Worm (Caenorhabditis elegans) whole organism, L4 larva: ENCODE measurements around the gene zip-12.

Experiments
- F10B5.3 ChIP-seq: sonication (generic microtip); optimal IDR thresholded peaks from 2 replicates; lab custom pipeline; 2016; ENCODE audit warnings: mild to moderate bottlenecking, missing genetic modification characterization, missing compliant biosample characterization
- F44E2.7 ChIP-seq: fragments of 200-800 bp; sonication (Bioruptor generic); IDR thresholded peaks from 2 replicates; pipeline ENCODE4 v2.1.2; 2022; ENCODE audit warnings: missing genetic modification characterization, missing compliant biosample characterization
- F49E8.2 ChIP-seq: sonication (generic microtip); optimal IDR thresholded peaks from 2 replicates; lab custom pipeline; 2016; ENCODE audit warnings: missing compliant biosample characterization, mild to moderate bottlenecking, missing genetic modification characterization, borderline replicate concordance
- R02D3.7 ChIP-seq: fragments of 150-350 bp; sonication (generic microtip); optimal IDR thresholded peaks from 3 replicates; lab custom pipeline; 2014; ENCODE audit warnings: missing biosample characterization, missing genetic modification characterization
- T26A8.4 ChIP-seq: fragments of 200-800 bp; sonication (Bioruptor generic); IDR thresholded peaks from 2 replicates; pipeline ENCODE4 v1.3.6; 2022; ENCODE audit warnings: missing genetic modification characterization, missing compliant biosample characterization
- Y5F2A.4 ChIP-seq: fragments of 200-800 bp; sonication (Bioruptor generic); optimal IDR thresholded peaks from 2 replicates; lab custom pipeline; 2018; ENCODE audit warnings: mild to moderate bottlenecking, missing genetic modification characterization, missing compliant biosample characterization
- Y75B8A.6 ChIP-seq: fragments of 200-800 bp; sonication (Bioruptor generic); IDR thresholded peaks from 2 replicates; pipeline ENCODE4 v1.3.6; 2022; ENCODE audit warnings: missing genetic modification reagents, missing genetic modification characterization, missing compliant biosample characterization
- ZK337.2 ChIP-seq: fragments of 200-800 bp; sonication (Bioruptor generic); IDR thresholded peaks from 2 replicates; pipeline ENCODE4 v1.3.6; 2022; ENCODE audit warnings: missing genetic modification reagents, missing genetic modification characterization, missing compliant biosample characterization
- aha-1 ChIP-seq: fragments of 150-350 bp; peaks from one replicate; lab custom pipeline; 2014; ENCODE audit warnings: missing biosample characterization, missing genetic modification characterization
- aly-2 ChIP-seq: sonication (generic microtip); optimal IDR thresholded peaks from 2 replicates; lab custom pipeline; 2018; ENCODE audit warnings: missing biosample characterization, missing genetic modification characterization
- ama-1 ChIP-seq: fragments of 150-350 bp; optimal IDR thresholded peaks from 2 replicates; lab custom pipeline; 2014; ENCODE audit warnings: inconsistent platforms, mixed read lengths
- attf-4 ChIP-seq: sonication (generic microtip); optimal IDR thresholded peaks from 3 replicates; lab custom pipeline; 2017; ENCODE audit warnings: missing biosample characterization, missing genetic modification characterization
- ceh-32 ChIP-seq: sonication (generic microtip); optimal IDR thresholded peaks from 2 replicates; lab custom pipeline; 2016; ENCODE audit warnings: mild to moderate bottlenecking, missing genetic modification characterization, missing compliant biosample characterization; ENCODE audit not compliant: poor library complexity
- ceh-62 ChIP-seq: sonication (generic microtip); optimal IDR thresholded peaks from 2 replicates; lab custom pipeline; 2017; ENCODE audit warnings: missing biosample characterization, missing genetic modification characterization
- ceh-82 ChIP-seq: sonication (generic microtip); optimal IDR thresholded peaks from 2 replicates; lab custom pipeline; 2017; ENCODE audit warnings: missing biosample characterization, missing genetic modification characterization
- ctbp-1 ChIP-seq: fragments of 200-800 bp; sonication (Bioruptor generic); IDR thresholded peaks from 2 replicates; pipeline ENCODE4 v1.3.6; 2022; ENCODE audit warnings: missing genetic modification reagents, missing genetic modification characterization, missing compliant biosample characterization
- daf-19 ChIP-seq: fragments of 200-800 bp; sonication (Bioruptor generic); conservative IDR thresholded peaks from 2 replicates; pipeline ENCODE4 v1.3.6; 2022; ENCODE audit warnings: missing genetic modification characterization, missing compliant biosample characterization
- dmd-8 ChIP-seq: fragments of 200-800 bp; sonication (Bioruptor generic); IDR thresholded peaks from 2 replicates; pipeline ENCODE4 v1.3.6; 2022; ENCODE audit warnings: missing genetic modification characterization, missing compliant biosample characterization
- dmd-9 ChIP-seq: fragments of 200-800 bp; sonication (Bioruptor generic); IDR thresholded peaks from 2 replicates; pipeline ENCODE4 v1.3.6; 2022; ENCODE audit warnings: missing genetic modification reagents, missing genetic modification characterization, missing compliant biosample characterization
- dpl-1 ChIP-seq: fragments of 150-350 bp; optimal IDR thresholded peaks from 2 replicates; lab custom pipeline; 2014; ENCODE audit warnings: missing biosample characterization, missing genetic modification reagents, missing genetic modification characterization
- dve-1 ChIP-seq: sonication (generic microtip); optimal IDR thresholded peaks from 2 replicates; lab custom pipeline; 2017; ENCODE audit warnings: antibody characterized with exemption, mild to moderate bottlenecking, missing genetic modification characterization, missing compliant biosample characterization; ENCODE audit not compliant: insufficient read depth
- egl-27 ChIP-seq: sonication (generic microtip); optimal IDR thresholded peaks from 3 replicates; lab custom pipeline; 2017; ENCODE audit warnings: missing biosample characterization, missing genetic modification reagents, missing genetic modification characterization
- hlh-11 ChIP-seq: fragments of 200-800 bp; sonication (Bioruptor generic); optimal IDR thresholded peaks from 2 replicates; lab custom pipeline; 2018; ENCODE audit warnings: mild to moderate bottlenecking, missing genetic modification characterization, missing compliant biosample characterization
- hlh-30 ChIP-seq: sonication (generic microtip); optimal IDR thresholded peaks from 2 replicates; lab custom pipeline; 2017; ENCODE audit warnings: antibody characterized with exemption, mild to moderate bottlenecking, missing genetic modification characterization, missing compliant biosample characterization; ENCODE audit not compliant: insufficient read depth
- hmg-1.1 ChIP-seq: fragments of 200-800 bp; sonication (Bioruptor generic); IDR thresholded peaks from 2 replicates; pipeline ENCODE4 v1.3.6; 2022; ENCODE audit warnings: missing genetic modification reagents, missing genetic modification characterization, missing compliant biosample characterization
- lim-7 ChIP-seq: fragments of 200-800 bp; sonication (Bioruptor generic); IDR thresholded peaks from 2 replicates; pipeline ENCODE4 v1.3.6; 2022; ENCODE audit warnings: missing genetic modification characterization, missing compliant biosample characterization
- lin-1 ChIP-seq: fragments of 200-800 bp; sonication (Bioruptor generic); IDR thresholded peaks from 2 replicates; pipeline ENCODE4 v1.3.6; 2022; ENCODE audit warnings: missing genetic modification reagents, missing genetic modification characterization, missing compliant biosample characterization
- lin-38 ChIP-seq: fragments of 200-800 bp; sonication (Bioruptor generic); IDR thresholded peaks from 2 replicates; pipeline ENCODE4 v1.3.6; 2022; ENCODE audit warnings: missing genetic modification reagents, missing genetic modification characterization, missing compliant biosample characterization
- lsy-2 ChIP-seq, 2 experiments: fragments of 150-350 bp in 1 of 2; sonication (generic microtip) in 1 of 2; optimal IDR thresholded peaks; 2 replicates each; lab custom pipeline; 2014 to 2017; ENCODE audit warnings: missing biosample characterization in 2 of 2, missing genetic modification characterization in 2 of 2
- mdl-1 ChIP-seq, 2 experiments: fragments of 150-350 bp in 1 of 2; sonication (generic microtip) in 1 of 2; optimal IDR thresholded peaks; 2 replicates each; lab custom pipeline; 2014 to 2017; ENCODE audit warnings: missing biosample characterization in 2 of 2, missing genetic modification characterization in 2 of 2
- mdt-29 ChIP-seq: fragments of 200-800 bp; sonication (Bioruptor generic); IDR thresholded peaks from 2 replicates; pipeline ENCODE4 v1.3.6; 2022; ENCODE audit warnings: missing genetic modification reagents, missing genetic modification characterization, missing compliant biosample characterization
- mep-1 ChIP-seq: fragments of 150-350 bp; sonication (generic microtip); optimal IDR thresholded peaks from 3 replicates; lab custom pipeline; 2014; ENCODE audit warnings: missing biosample characterization, missing genetic modification characterization
- mes-2 ChIP-seq: sonication (generic microtip); optimal IDR thresholded peaks from 2 replicates; lab custom pipeline; 2016; ENCODE audit warnings: missing genotype, mild to moderate bottlenecking, missing genetic modification characterization, missing compliant biosample characterization; ENCODE audit not compliant: poor library complexity, severe bottlenecking
- mxl-2 ChIP-seq: fragments of 200-800 bp; sonication (Bioruptor generic); conservative IDR thresholded peaks from 2 replicates; pipeline ENCODE4 v1.3.6; 2022; ENCODE audit warnings: missing genetic modification reagents, missing genetic modification characterization, missing compliant biosample characterization
- mxl-3 ChIP-seq: fragments of 200-800 bp; sonication (Bioruptor generic); optimal IDR thresholded peaks from 2 replicates; lab custom pipeline; 2018; ENCODE audit warnings: mild to moderate bottlenecking, missing genetic modification characterization, missing compliant biosample characterization
- nhr-102 ChIP-seq: sonication (generic microtip); optimal IDR thresholded peaks from 2 replicates; lab custom pipeline; 2016; ENCODE audit warnings: mild to moderate bottlenecking, missing genetic modification characterization, moderate library complexity, missing compliant biosample characterization
- nhr-48 ChIP-seq: sonication (generic microtip); optimal IDR thresholded peaks from 2 replicates; lab custom pipeline; 2016; ENCODE audit warnings: mild to moderate bottlenecking, missing genetic modification characterization, missing compliant biosample characterization
- nhr-76 ChIP-seq: fragments of 150-350 bp; optimal IDR thresholded peaks from 2 replicates; lab custom pipeline; 2014; ENCODE audit warnings: missing biosample characterization, missing genetic modification characterization
- pha-4 ChIP-seq, 2 experiments: fragments of 150-350 bp in 1 of 2; fragments of 200-800 bp in 1 of 2; sonication (Bioruptor generic) in 1 of 2; IDR thresholded peaks in 1 of 2; optimal IDR thresholded peaks in 1 of 2; 2 replicates each; pipeline versions ENCODE4 v1.3.6 to Lab custom; 2014 to 2022; ENCODE audit warnings: missing genetic modification characterization in 2 of 2, missing genetic modification reagents in 2 of 2, missing biosample characterization in 1 of 2, missing compliant biosample characterization in 1 of 2
- pqm-1 ChIP-seq: sonication (generic microtip); optimal IDR thresholded peaks from 2 replicates; lab custom pipeline; 2017; ENCODE audit warnings: missing biosample characterization, missing genetic modification characterization
- rbr-2 ChIP-seq: sonication (generic microtip); optimal IDR thresholded peaks from 2 replicates; lab custom pipeline; 2016; ENCODE audit warnings: missing genotype, missing genetic modification characterization, missing compliant biosample characterization
- sdz-12 ChIP-seq: fragments of 200-800 bp; sonication (Bioruptor generic); optimal IDR thresholded peaks from 2 replicates; lab custom pipeline; 2018; ENCODE audit warnings: mild to moderate bottlenecking, missing genetic modification characterization, missing compliant biosample characterization
- set-16 ChIP-seq: fragments of 200-800 bp; sonication (Bioruptor generic); IDR thresholded peaks from 2 replicates; pipeline ENCODE4 v1.3.6; 2022; ENCODE audit warnings: missing genetic modification reagents, missing genetic modification characterization, missing compliant biosample characterization
- skn-1 ChIP-seq: fragments of 150-350 bp; optimal IDR thresholded peaks from 2 replicates; lab custom pipeline; 2014; ENCODE audit warnings: missing biosample characterization, missing genetic modification characterization
- snpc-1.2 ChIP-seq: fragments of 200-800 bp; sonication (Bioruptor generic); IDR thresholded peaks from 2 replicates; pipeline ENCODE4 v1.3.6; 2022; ENCODE audit warnings: missing genetic modification reagents, missing genetic modification characterization, missing compliant biosample characterization
- unc-130 ChIP-seq: sonication (generic microtip); optimal IDR thresholded peaks from 2 replicates; lab custom pipeline; 2016; ENCODE audit warnings: missing genetic modification reagents, missing genetic modification characterization, missing compliant biosample characterization
- zag-1 ChIP-seq: fragments of 150-350 bp; optimal IDR thresholded peaks from 2 replicates; lab custom pipeline; 2014; ENCODE audit warnings: missing biosample characterization, missing genetic modification characterization
- zfp-2 ChIP-seq: sonication (generic microtip); optimal IDR thresholded peaks from 2 replicates; lab custom pipeline; 2016; ENCODE audit warnings: mild to moderate bottlenecking, missing genetic modification characterization, missing compliant biosample characterization
- zfp-3 ChIP-seq: fragments of 200-800 bp; sonication (Bioruptor generic); conservative IDR thresholded peaks from 2 replicates; pipeline ENCODE4 v1.3.6; 2022; ENCODE audit warnings: missing genetic modification reagents, missing genetic modification characterization, missing compliant biosample characterization

Gene zip-12

DNA sequence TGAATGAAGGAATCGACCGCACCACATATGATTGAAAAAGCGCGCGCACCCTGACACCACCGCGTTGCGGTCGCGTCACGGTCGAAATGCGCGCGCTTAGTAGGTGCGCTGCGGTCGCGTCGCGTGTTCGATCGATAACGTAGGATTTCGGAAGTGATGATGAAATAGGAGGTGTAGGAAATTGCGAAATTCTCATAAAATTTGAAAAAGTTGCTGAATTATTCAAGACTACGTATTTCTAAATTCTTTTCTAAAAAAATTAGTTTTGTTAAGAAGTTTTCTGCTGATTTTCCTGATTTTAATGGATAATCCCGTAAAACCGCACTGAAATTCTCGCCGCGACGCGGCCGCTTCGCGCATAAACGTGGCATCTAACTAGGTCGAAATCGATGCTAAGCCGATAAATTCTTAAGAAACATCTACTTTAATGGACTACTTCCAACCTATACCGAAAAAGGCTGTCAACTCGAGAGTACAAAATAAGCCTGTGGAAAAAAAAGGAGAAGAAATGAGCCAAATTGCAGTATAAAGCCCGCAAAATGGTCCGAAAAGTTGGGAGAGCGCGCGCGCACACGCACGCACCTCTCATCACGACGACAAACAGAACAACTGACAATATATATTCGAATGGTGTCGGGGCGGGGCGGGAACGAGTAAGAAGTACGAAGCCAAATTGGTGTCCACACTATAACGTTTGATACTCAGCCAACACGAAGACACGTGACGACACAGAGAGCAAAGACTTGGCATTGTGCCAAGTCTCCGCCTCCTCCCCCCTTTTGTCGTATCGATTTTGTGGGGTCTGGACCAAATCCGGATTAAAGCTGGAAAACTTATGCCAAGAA, 41.0 kb downstream of the zip-12 start, which contains the start of gene his-72 (continued):
- no peak for TF ChIP-seq nhr-102 (tag; lab: Kevin White, UChicago)
- TF ChIP-seq aly-2 (tag; lab: Kevin White, UChicago), result no peak
- no peak for TF ChIP-seq zag-1 (tag; lab: Kevin White, UChicago)
- TF ChIP-seq lin-38, result peak; percentile 54
- TF ChIP-seq Y75B8A.6 (GFP tag; lab: Robert Waterston, UW), result 0 out of 2 replicates have a peak, but pooled peaks have one; percentile 5
- no peak; the same call in 1 of the 2 replicates for TF ChIP-seq pha-4 (GFP tag; IDR thresholded peaks at IDR 0.05; lab: Robert Waterston, UW)
- no peak for TF ChIP-seq pha-4 (tag; optimal IDR thresholded peaks at IDR 0.05; lab: Kevin White, UChicago)
- TF ChIP-seq ceh-32 (tag; lab: Kevin White, UChicago), result no peak
- TF ChIP-seq pqm-1 (tag; lab: Kevin White, UChicago), result no peak
- no peak for TF ChIP-seq mxl-2
- TF ChIP-seq set-16 (GFP tag; lab: Robert Waterston, UW), result no peak
- TF ChIP-seq lsy-2 (tag; optimal IDR thresholded peaks at IDR 0.05; lab: Kevin White, UChicago), result peak in 1 of 2 experiments; percentile 59
- TF ChIP-seq ama-1 (lab: Kevin White, UChicago), result peak; percentile 89
- TF ChIP-seq zfp-2, result no peak
- no peak for TF ChIP-seq attf-4
- TF ChIP-seq lin-1 (GFP tag; lab: Robert Waterston, UW), result no peak
- TF ChIP-seq ZK337.2 (GFP tag; lab: Robert Waterston, UW), result no peak
- peak; percentile 40 for TF ChIP-seq mxl-3
- TF ChIP-seq hlh-30 (tag; lab: Kevin White, UChicago), result peak; percentile 58
- TF ChIP-seq R02D3.7 (tag; lab: Kevin White, UChicago), result no peak
- TF ChIP-seq mes-2 (tag; lab: Kevin White, UChicago), result peak; percentile 53
- TF ChIP-seq daf-19 (GFP tag; lab: Robert Waterston, UW), result no peak
- no peak for TF ChIP-seq F44E2.7 (GFP tag; lab: Robert Waterston, UW)
- TF ChIP-seq mdl-1 (tag; optimal IDR thresholded peaks at IDR 0.05; lab: Kevin White, UChicago), result peak; percentile 5 to 6
- TF ChIP-seq sdz-12 (GFP tag; lab: Kevin White, UChicago), result no peak
- TF ChIP-seq snpc-1.2 (GFP tag; lab: Robert Waterston, UW), result 0 out of 2 replicates have a peak, but pooled peaks have one; percentile 21
- TF ChIP-seq zfp-3 (GFP tag; lab: Robert Waterston, UW), result no peak
- no peak for TF ChIP-seq Y5F2A.4 (GFP tag; lab: Kevin White, UChicago)
- no peak for TF ChIP-seq egl-27
- TF ChIP-seq lim-7, result no peak
- no peak for TF ChIP-seq ceh-62
- TF ChIP-seq ctbp-1, result 0 out of 2 replicates have a peak, but pooled peaks have one; percentile 15
- no peak for TF ChIP-seq ceh-82 (tag; lab: Kevin White, UChicago)
- TF ChIP-seq unc-130, result no peak
- no peak for TF ChIP-seq F49E8.2
- 0 out of 2 replicates have a peak, but pooled peaks have one; percentile 19 for TF ChIP-seq mdt-29 (GFP tag; lab: Robert Waterston, UW)
- TF ChIP-seq F10B5.3 (tag; lab: Kevin White, UChicago), result no peak
- no peak for TF ChIP-seq skn-1 (tag; lab: Kevin White, UChicago)
- TF ChIP-seq hmg-1.1 (GFP tag; lab: Robert Waterston, UW), result peak; percentile 46; the same call in 1 of the 2 replicates
- peak; percentile 21 for TF ChIP-seq dpl-1 (GFP tag; lab: Kevin White, UChicago)
- TF ChIP-seq aha-1 (tag; lab: Kevin White, UChicago), result peak; percentile 81
- no peak for TF ChIP-seq dmd-9 (GFP tag; lab: Robert Waterston, UW)
- TF ChIP-seq nhr-76, result no peak
- TF ChIP-seq mep-1, result peak; percentile 80
- no peak for TF ChIP-seq dmd-8 (GFP tag; lab: Robert Waterston, UW)
- no peak for TF ChIP-seq nhr-48 (tag; lab: Kevin White, UChicago)
- peak; percentile 52 for TF ChIP-seq dve-1 (tag; lab: Kevin White, UChicago)
- peak; percentile 27 for TF ChIP-seq rbr-2
- TF ChIP-seq T26A8.4, result peak; percentile 40; the same call in 1 of the 2 replicates
- TF ChIP-seq hlh-11 (tag; lab: Kevin White, UChicago), result peak; percentile 33
